Worm (Caenorhabditis elegans): ENCODE measurements around the gene rab-37.

- TF ChIP-seq W03F9.2 (tag; optimal IDR thresholded peaks at IDR 0.05) (no peak), him-1 (tag; optimal IDR thresholded peaks at IDR 0.05) (no peak)
These were observed 10.6 kb upstream of the rab-37 start for ce11 chrX:4246237-4246697.
